Fruit fly (Drosophila melanogaster) whole organism, embryonic: ENCODE results near the gene arx.

Experiments
- Antp ChIP-seq: fragments of 200-800 bp; sonication (Bioruptor generic); optimal IDR thresholded peaks from 3 replicates; lab custom pipeline; 2016; ENCODE audit warnings: missing biosample characterization, missing genetic modification characterization
- Atf3 ChIP-seq: fragments of 200-800 bp; sonication (Bioruptor generic); optimal IDR thresholded peaks from 3 replicates; lab custom pipeline; 2016; ENCODE audit warnings: missing biosample characterization, missing genetic modification characterization
- B-H2 ChIP-seq: fragments of 200-800 bp; sonication (Bioruptor generic); optimal IDR thresholded peaks from 2 replicates; lab custom pipeline; 2018; ENCODE audit warnings: missing biosample characterization, mild to moderate bottlenecking, missing genetic modification characterization
- CG10431 ChIP-seq: fragments of 200-800 bp; sonication (Bioruptor generic); optimal IDR thresholded peaks from 3 replicates; lab custom pipeline; 2018; ENCODE audit warnings: missing biosample characterization, mild to moderate bottlenecking, missing genetic modification characterization
- CG10462 ChIP-seq: fragments of 200-800 bp; sonication (Bioruptor generic); optimal IDR thresholded peaks from 2 replicates; lab custom pipeline; 2016; ENCODE audit warnings: missing biosample characterization, missing genetic modification characterization
- CG11504 ChIP-seq: fragments of 200-800 bp; sonication (Bioruptor generic); optimal IDR thresholded peaks from 3 replicates; lab custom pipeline; 2019; ENCODE audit warnings: missing biosample characterization, mild to moderate bottlenecking, missing genetic modification characterization, moderate library complexity
- CG11695 ChIP-seq: fragments of 200-800 bp; sonication (Bioruptor generic); IDR thresholded peaks from 3 replicates; pipeline ENCODE4 v1.3.6; 2022; ENCODE audit warnings: missing biosample characterization, missing genetic modification characterization
- CG12769 ChIP-seq: fragments of 200-800 bp; sonication (Bioruptor generic); optimal IDR thresholded peaks from 2 replicates; lab custom pipeline; 2019; ENCODE audit warnings: missing biosample characterization, mild to moderate bottlenecking, missing genetic modification characterization, moderate library complexity
- CG14965 ChIP-seq: fragments of 200-800 bp; sonication (Bioruptor generic); optimal IDR thresholded peaks from 2 replicates; lab custom pipeline; 2016; ENCODE audit warnings: missing biosample characterization, missing genetic modification characterization, borderline replicate concordance
- CG31388 ChIP-seq: fragments of 200-800 bp; sonication (Bioruptor generic); optimal IDR thresholded peaks from 2 replicates; lab custom pipeline; 2016; ENCODE audit warnings: missing biosample characterization, missing genetic modification characterization
- CG32767 ChIP-seq: fragments of 200-800 bp; sonication (Bioruptor generic); IDR thresholded peaks from 2 replicates; pipeline ENCODE4 v1.3.6; 2022; ENCODE audit warnings: missing biosample characterization, missing genetic modification characterization
- CG5180 ChIP-seq: fragments of 200-800 bp; sonication (Bioruptor generic); optimal IDR thresholded peaks from 3 replicates; lab custom pipeline; 2017; ENCODE audit warnings: missing biosample characterization, missing genetic modification characterization, mild to moderate bottlenecking, moderate library complexity, missing genetic modification reagents
- CG8089 ChIP-seq: fragments of 200-800 bp; sonication (Bioruptor generic); optimal IDR thresholded peaks from 3 replicates; lab custom pipeline; 2016; ENCODE audit warnings: missing biosample characterization, missing genetic modification characterization
- CG8290 ChIP-seq, 3 experiments: fragments of 200-800 bp; sonication (Bioruptor generic); optimal IDR thresholded peaks; 2 replicates each; lab custom pipeline; 2016 to 2019; ENCODE audit warnings: missing biosample characterization in 3 of 3, missing genetic modification characterization in 3 of 3, mild to moderate bottlenecking in 2 of 3, moderate library complexity in 1 of 3
- CG9609 ChIP-seq: fragments of 200-800 bp; sonication (Bioruptor generic); optimal IDR thresholded peaks from 3 replicates; lab custom pipeline; 2016; ENCODE audit warnings: missing biosample characterization, missing genetic modification characterization
- CkIIα-i1 ChIP-seq: fragments of 200-800 bp; sonication (Bioruptor generic); IDR thresholded peaks from 2 replicates; pipeline ENCODE4 v1.3.6; 2022; ENCODE audit warnings: missing biosample characterization, missing genetic modification characterization
- Dbx ChIP-seq: fragments of 200-800 bp; sonication (Bioruptor generic); IDR thresholded peaks from 3 replicates; pipeline ENCODE4 v1.3.6; 2022; ENCODE audit warnings: missing biosample characterization, missing genetic modification characterization
- Dfd ChIP-seq, 2 experiments: fragments of >200 bp; optimal IDR thresholded peaks; 2 replicates each; lab custom pipeline; 2017; ENCODE audit warnings: missing biosample characterization in 2 of 2, missing genetic modification characterization in 2 of 2
- Dref ChIP-seq: fragments of 200-800 bp; sonication (Bioruptor generic); IDR thresholded peaks from 2 replicates; pipeline ENCODE4 v1.3.6; 2022; ENCODE audit warnings: missing biosample characterization, missing genetic modification characterization
- E2f1 ChIP-seq: fragments of 200-800 bp; sonication (Bioruptor generic); IDR thresholded peaks from 2 replicates; pipeline ENCODE4 v1.3.6; 2022; ENCODE audit warnings: missing biosample characterization, missing genetic modification characterization
- Eip74EF ChIP-seq, 2 experiments: fragments of 200-800 bp in 1 of 2; fragments of >200 bp in 1 of 2; sonication (Bioruptor generic) in 1 of 2; optimal IDR thresholded peaks; 2 replicates each; lab custom pipeline; 2017 to 2019; ENCODE audit warnings: missing biosample characterization in 2 of 2, missing genetic modification characterization in 2 of 2, mild to moderate bottlenecking in 1 of 2, moderate library complexity in 1 of 2
- Ets65A ChIP-seq: fragments of 200-800 bp; sonication (Bioruptor generic); peaks from one replicate; lab custom pipeline; 2016; ENCODE audit warnings: missing biosample characterization, missing genetic modification characterization
- Fer2 ChIP-seq: fragments of 200-800 bp; sonication (Bioruptor generic); optimal IDR thresholded peaks from 2 replicates; lab custom pipeline; 2018; ENCODE audit warnings: missing biosample characterization, mild to moderate bottlenecking, missing genetic modification characterization, moderate library complexity
- H15 ChIP-seq: fragments of 200-800 bp; sonication (Bioruptor generic); IDR thresholded peaks from 3 replicates; pipeline ENCODE4 v1.3.6; 2022; ENCODE audit warnings: missing biosample characterization, missing genetic modification characterization
- Jarid2 ChIP-seq: fragments of 200-800 bp; sonication (Bioruptor generic); optimal IDR thresholded peaks from 3 replicates; lab custom pipeline; 2017; ENCODE audit warnings: mild to moderate bottlenecking, missing biosample characterization, missing genetic modification reagents, missing genetic modification characterization
- Lpt ChIP-seq: fragments of >200 bp; optimal IDR thresholded peaks from 2 replicates; lab custom pipeline; 2018; ENCODE audit warnings: missing biosample characterization, missing genetic modification characterization
- MESR4 ChIP-seq: fragments of 200-800 bp; sonication (Bioruptor generic); optimal IDR thresholded peaks from 2 replicates; lab custom pipeline; 2018; ENCODE audit warnings: missing biosample characterization, mild to moderate bottlenecking, missing genetic modification characterization, moderate library complexity
- Mes4 ChIP-seq: fragments of 200-800 bp; sonication (Bioruptor generic); optimal IDR thresholded peaks from 2 replicates; lab custom pipeline; 2016; ENCODE audit warnings: missing biosample characterization, missing genetic modification characterization
- NfI ChIP-seq: fragments of 200-800 bp; sonication (Bioruptor generic); optimal IDR thresholded peaks from 3 replicates; lab custom pipeline; 2018; ENCODE audit warnings: missing biosample characterization, mild to moderate bottlenecking, missing genetic modification characterization, moderate library complexity
- Rx ChIP-seq: fragments of 200-800 bp; sonication (Bioruptor generic); IDR thresholded peaks from 2 replicates; pipeline ENCODE4 v1.3.6; 2022; ENCODE audit warnings: missing biosample characterization, missing genetic modification characterization
- Six4 ChIP-seq: fragments of 200-800 bp; sonication (Bioruptor generic); optimal IDR thresholded peaks from 2 replicates; lab custom pipeline; 2016; ENCODE audit warnings: missing biosample characterization, missing genetic modification characterization
- amos ChIP-seq: fragments of 200-800 bp; sonication (Bioruptor generic); IDR thresholded peaks from 2 replicates; pipeline ENCODE4 v1.3.6; 2022; ENCODE audit warnings: missing biosample characterization, missing genetic modification characterization; ENCODE audit not compliant: partially characterized antibody
- bbx ChIP-seq: fragments of 200-800 bp; sonication (Bioruptor generic); IDR thresholded peaks from 2 replicates; pipeline ENCODE4 v1.3.6; 2022; ENCODE audit warnings: missing biosample characterization, missing genetic modification characterization; ENCODE audit not compliant: partially characterized antibody
- btn ChIP-seq: fragments of 200-800 bp; sonication (Bioruptor generic); optimal IDR thresholded peaks from 2 replicates; lab custom pipeline; 2016; ENCODE audit warnings: missing biosample characterization, missing genetic modification characterization
- cas ChIP-seq: fragments of 200-800 bp; sonication (Bioruptor generic); IDR thresholded peaks from 2 replicates; pipeline ENCODE4 v1.3.6; 2022; ENCODE audit warnings: missing biosample characterization, missing genetic modification characterization
- chif ChIP-seq, 2 experiments: fragments of 200-800 bp; sonication (Bioruptor generic); optimal IDR thresholded peaks; 3 replicates each; lab custom pipeline; 2016; ENCODE audit warnings: missing biosample characterization in 2 of 2, missing genetic modification characterization in 2 of 2
- disco-r ChIP-seq: fragments of 200-800 bp; sonication (Bioruptor generic); optimal IDR thresholded peaks from 2 replicates; lab custom pipeline; 2016; ENCODE audit warnings: missing biosample characterization, missing genetic modification characterization
- ems ChIP-seq: fragments of 200-800 bp; sonication (Bioruptor generic); optimal IDR thresholded peaks from 3 replicates; lab custom pipeline; 2016; ENCODE audit warnings: missing biosample characterization, missing genetic modification characterization
- gfzf ChIP-seq: fragments of 200-800 bp; sonication (Bioruptor generic); optimal IDR thresholded peaks from 2 replicates; lab custom pipeline; 2016; ENCODE audit warnings: missing biosample characterization, mild to moderate bottlenecking, missing genetic modification characterization, moderate library complexity
- h ChIP-seq: fragments of >200 bp; optimal IDR thresholded peaks from 2 replicates; lab custom pipeline; 2017
- hth ChIP-seq: fragments of >200 bp; optimal IDR thresholded peaks from 2 replicates; lab custom pipeline; 2017; ENCODE audit warnings: inconsistent platforms
- klu ChIP-seq: fragments of 200-800 bp; sonication (Bioruptor generic); IDR thresholded peaks from 2 replicates; pipeline ENCODE4 v1.3.6; 2022; ENCODE audit warnings: missing biosample characterization, missing genetic modification characterization
- oc ChIP-seq: fragments of 200-800 bp; sonication (Bioruptor generic); optimal IDR thresholded peaks from 2 replicates; lab custom pipeline; 2018; ENCODE audit warnings: missing biosample characterization, mild to moderate bottlenecking, missing genetic modification characterization, moderate library complexity
- onecut ChIP-seq: fragments of 200-800 bp; sonication (Bioruptor generic); IDR thresholded peaks from 2 replicates; pipeline ENCODE4 v1.3.6; 2022; ENCODE audit warnings: missing biosample characterization, missing genetic modification characterization
- otp ChIP-seq: fragments of 200-800 bp; sonication (Bioruptor generic); IDR thresholded peaks from 3 replicates; pipeline ENCODE4, ENCODE4 v1.3.6; 2022; ENCODE audit warnings: missing biosample characterization, missing genetic modification characterization
- peb ChIP-seq: fragments of 200-800 bp; sonication (Bioruptor generic); IDR thresholded peaks from 2 replicates; pipeline ENCODE4 v1.3.6; 2022; ENCODE audit warnings: missing biosample characterization, missing genetic modification characterization
- row ChIP-seq: fragments of 200-800 bp; sonication (Bioruptor generic); IDR thresholded peaks from 3 replicates; pipeline ENCODE4 v1.3.6; 2022; ENCODE audit warnings: missing biosample characterization, missing genetic modification characterization
- seq ChIP-seq: fragments of 200-800 bp; sonication (Bioruptor generic); IDR thresholded peaks from 2 replicates; pipeline ENCODE4 v1.3.6; 2022; ENCODE audit warnings: missing biosample characterization, missing genetic modification characterization
- slou ChIP-seq: fragments of 200-800 bp; sonication (Bioruptor generic); optimal IDR thresholded peaks from 3 replicates; lab custom pipeline; 2016; ENCODE audit warnings: missing biosample characterization, missing genetic modification characterization
- toy ChIP-seq: fragments of 200-800 bp; sonication (Bioruptor generic); IDR thresholded peaks from 2 replicates; pipeline ENCODE4 v1.3.6; 2022; ENCODE audit warnings: missing biosample characterization, missing genetic modification characterization
- yki ChIP-seq: fragments of >200 bp; optimal IDR thresholded peaks from 3 replicates; lab custom pipeline; 2018

The arx gene

dm6 chr3L:18898770-18899278, 2.5 kb downstream of the arx start, which contains the start of gene RpL26 (continued):
- TF ChIP-seq chif (GFP tag; optimal IDR thresholded peaks at IDR 0.05; lab: Kevin White, UChicago) (peak; percentile 55 to 81), oc (tag; lab: Kevin White, UChicago) (no peak), CG9609 (GFP tag; lab: Kevin White, UChicago) (peak; percentile 87), otp (GFP tag; lab: Robert Waterston, UW) (0 out of 3 replicates have a peak, but pooled peaks have one; percentile 63), Six4 (GFP tag; lab: Kevin White, UChicago) (no peak), H15 (GFP tag; lab: Robert Waterston, UW) (peak; percentile 71; the same call in 1 of the 3 replicates), CG31388 (GFP tag; lab: Kevin White, UChicago) (no peak), CkIIα-i1 (GFP tag; lab: Robert Waterston, UW) (no peak), CG10462 (GFP tag; lab: Kevin White, UChicago) (peak; percentile 46), CG8089 (peak; percentile 81), Eip74EF (GFP tag; optimal IDR thresholded peaks at IDR 0.05; lab: Kevin White, UChicago) (peak in 1 of 2 experiments; percentile 35), Dbx (GFP tag; lab: Robert Waterston, UW) (peak; percentile 88), Lpt (GFP tag; lab: Kevin White, UChicago) (no peak), CG12769 (peak; percentile 56), btn (GFP tag; lab: Kevin White, UChicago) (no peak), E2f1 (GFP tag; lab: Robert Waterston, UW) (peak; percentile 62), Jarid2 (GFP tag; lab: Kevin White, UChicago) (no peak), slou (peak; percentile 46), klu (GFP tag; lab: Robert Waterston, UW) (peak; percentile 69; the same call in 1 of the 2 replicates), MESR4 (peak; percentile 96), row (GFP tag; lab: Robert Waterston, UW) (peak; percentile 96), CG10431 (GFP tag; lab: Kevin White, UChicago) (peak; percentile 46), Mes4 (GFP tag; lab: Kevin White, UChicago) (peak; percentile 96), peb (GFP tag; lab: Robert Waterston, UW) (peak; percentile 54; the same call in 1 of the 2 replicates), CG11695 (GFP tag; lab: Robert Waterston, UW) (peak; percentile 64; the same call in 1 of the 3 replicates), CG5180 (GFP tag; lab: Kevin White, UChicago) (no peak), CG32767 (GFP tag; lab: Robert Waterston, UW) (peak; percentile 22; the same call in 1 of the 2 replicates), CG11504 (tag; lab: Kevin White, UChicago) (no peak), Dfd (GFP tag; optimal IDR thresholded peaks at IDR 0.05; lab: Kevin White, UChicago) (no peak), CG14965 (no peak), disco-r (GFP tag; lab: Kevin White, UChicago) (peak; percentile 83), hth (lab: Kevin White, UChicago) (no peak), gfzf (GFP tag; lab: Kevin White, UChicago) (peak; percentile 40), Dref (GFP tag; lab: Robert Waterston, UW) (peak; percentile 58), cas (GFP tag; lab: Robert Waterston, UW) (no peak), B-H2 (GFP tag; lab: Kevin White, UChicago) (peak; percentile 83), ems (peak; percentile 64), Fer2 (tag; lab: Kevin White, UChicago) (peak; percentile 53), h (no peak), Ets65A (GFP tag; lab: Kevin White, UChicago) (peak; percentile 98), toy (GFP tag; lab: Robert Waterston, UW) (peak; percentile 51; the same call in 1 of the 2 replicates), onecut (GFP tag; lab: Robert Waterston, UW) (no peak), Antp (GFP tag; lab: Kevin White, UChicago) (peak; percentile 75), amos (peak; percentile 93), bbx (GFP tag; lab: Robert Waterston, UW) (peak; percentile 85), yki (lab: Kevin White, UChicago) (no peak), Atf3 (GFP tag; lab: Kevin White, UChicago) (peak; percentile 83), NfI (GFP tag; lab: Kevin White, UChicago) (peak; percentile 84), seq (GFP tag; lab: Robert Waterston, UW) (no peak), Rx (GFP tag; lab: Robert Waterston, UW) (peak; percentile 54; the same call in 1 of the 2 replicates), CG8290 (GFP tag; optimal IDR thresholded peaks at IDR 0.05; lab: Kevin White, UChicago) (peak; percentile 71), CG8290 (tag; optimal IDR thresholded peaks at IDR 0.05; lab: Kevin White, UChicago) (no peak)
